Worm (Caenorhabditis elegans): ENCODE measurements around the gene C17H12.3.

ce11 chrIV:6770407-6770883 is 25.0 kb downstream of the C17H12.3 start, which contains the start of gene anat-1:
- TF ChIP-seq zip-4 (GFP tag; optimal IDR thresholded peaks at IDR 0.05): no peak
- TF ChIP-seq pag-3 (tag; optimal IDR thresholded peaks at IDR 0.05; ENCODE audit: borderline replicate concordance, insufficient read depth): no peak
- TF ChIP-seq alr-1 (tag; optimal IDR thresholded peaks at IDR 0.05; ENCODE audit: borderline replicate concordance): no peak
- no peak for TF ChIP-seq ztf-11 (tag; optimal IDR thresholded peaks at IDR 0.05)
- TF ChIP-seq fkh-10 (GFP tag; optimal IDR thresholded peaks at IDR 0.05): no peak
- no peak for TF ChIP-seq snpc-4 (tag; optimal IDR thresholded peaks at IDR 0.05)
- TF ChIP-seq zag-1 (tag; optimal IDR thresholded peaks at IDR 0.05): no peak
- TF ChIP-seq ama-1 (optimal IDR thresholded peaks at IDR 0.05): no peak
- TF ChIP-seq elt-3 (tag; optimal IDR thresholded peaks at IDR 0.05): no peak
- no peak for TF ChIP-seq egl-27 (tag; optimal IDR thresholded peaks at IDR 0.05)
- TF ChIP-seq C16A3.4 (tag; optimal IDR thresholded peaks at IDR 0.05): no peak
- TF ChIP-seq egl-13 (tag; optimal IDR thresholded peaks at IDR 0.05): no peak
- no peak for TF ChIP-seq unc-130 (tag; optimal IDR thresholded peaks at IDR 0.05)
